Fruit fly (Drosophila melanogaster) whole organism, embryonic: Measurements from ENCODE around the gene CG7497.

Source experiments
- ATbp ChIP-seq: fragments of 200-800 bp; sonication (Bioruptor generic); optimal IDR thresholded peaks from 2 replicates; lab custom pipeline; 2017; ENCODE audit warnings: missing biosample characterization, mild to moderate bottlenecking, missing genetic modification characterization, missing genetic modification reagents
- Asciz ChIP-seq: fragments of 200-800 bp; sonication (Bioruptor generic); optimal IDR thresholded peaks from 2 replicates; lab custom pipeline; 2017; ENCODE audit warnings: missing biosample characterization, mild to moderate bottlenecking, missing genetic modification characterization, missing genetic modification reagents
- BEAF-32 ChIP-seq: fragments of 200-800 bp; sonication (Bioruptor generic); optimal IDR thresholded peaks from 3 replicates; lab custom pipeline; 2017; ENCODE audit warnings: missing biosample characterization, missing genetic modification characterization, mild to moderate bottlenecking, moderate library complexity, missing genetic modification reagents
- CG1024 ChIP-seq: fragments of 200-800 bp; sonication (Bioruptor generic); IDR thresholded peaks from 2 replicates; pipeline ENCODE4 v1.3.6; 2022; ENCODE audit warnings: missing biosample characterization, missing genetic modification characterization
- CG10565 ChIP-seq: fragments of 200-800 bp; sonication (Bioruptor generic); optimal IDR thresholded peaks from 3 replicates; lab custom pipeline; 2016; ENCODE audit warnings: missing biosample characterization, mild to moderate bottlenecking, missing genetic modification characterization
- CG10654 ChIP-seq: fragments of 200-800 bp; sonication (Bioruptor generic); optimal IDR thresholded peaks from 2 replicates; lab custom pipeline; 2016; ENCODE audit warnings: missing biosample characterization, missing genetic modification characterization
- CG12219 ChIP-seq: fragments of 200-800 bp; sonication (Bioruptor generic); optimal IDR thresholded peaks from 3 replicates; lab custom pipeline; 2018; ENCODE audit warnings: missing biosample characterization, mild to moderate bottlenecking, missing genetic modification characterization
- CG12299 ChIP-seq: fragments of 200-800 bp; sonication (Bioruptor generic); optimal IDR thresholded peaks from 2 replicates; lab custom pipeline; 2018; ENCODE audit warnings: missing biosample characterization, mild to moderate bottlenecking, missing genetic modification characterization
- CG13775 ChIP-seq: fragments of 200-800 bp; sonication (Bioruptor generic); optimal IDR thresholded peaks from 3 replicates; lab custom pipeline; 2017; ENCODE audit warnings: missing biosample characterization, mild to moderate bottlenecking, missing genetic modification characterization
- CG1603 ChIP-seq: fragments of 200-800 bp; sonication (Bioruptor generic); optimal IDR thresholded peaks from 2 replicates; lab custom pipeline; 2019; ENCODE audit warnings: missing biosample characterization, mild to moderate bottlenecking, missing genetic modification characterization, moderate library complexity
- CG1647 ChIP-seq: fragments of 200-800 bp; sonication (Bioruptor generic); optimal IDR thresholded peaks from 3 replicates; lab custom pipeline; 2016; ENCODE audit warnings: missing biosample characterization, missing genetic modification characterization
- CG1792 ChIP-seq: fragments of 200-800 bp; sonication (Bioruptor generic); optimal IDR thresholded peaks from 2 replicates; lab custom pipeline; 2016; ENCODE audit warnings: missing biosample characterization, missing genetic modification characterization
- CG18011 ChIP-seq: fragments of 200-800 bp; sonication (Bioruptor generic); optimal IDR thresholded peaks from 2 replicates; lab custom pipeline; 2017; ENCODE audit warnings: missing biosample characterization, missing genetic modification characterization, mild to moderate bottlenecking, moderate library complexity, missing genotype
- CG2199 ChIP-seq: fragments of 200-800 bp; sonication (Bioruptor generic); IDR thresholded peaks from 3 replicates; pipeline ENCODE4 v1.3.6; 2022; ENCODE audit warnings: missing biosample characterization, missing genetic modification characterization
- CG3065 ChIP-seq: fragments of 200-800 bp; sonication (Bioruptor generic); optimal IDR thresholded peaks from 2 replicates; lab custom pipeline; 2016; ENCODE audit warnings: missing biosample characterization, missing genetic modification characterization
- CG31388 ChIP-seq: fragments of 200-800 bp; sonication (Bioruptor generic); optimal IDR thresholded peaks from 2 replicates; lab custom pipeline; 2016; ENCODE audit warnings: missing biosample characterization, missing genetic modification characterization
- CG7357 ChIP-seq: fragments of 200-800 bp; sonication (Bioruptor generic); IDR thresholded peaks from 3 replicates; pipeline ENCODE4 v1.3.6; 2022; ENCODE audit warnings: missing biosample characterization, missing genetic modification characterization
- CG7556 ChIP-seq: fragments of 200-800 bp; sonication (Bioruptor generic); optimal IDR thresholded peaks from 2 replicates; lab custom pipeline; 2017; ENCODE audit warnings: missing biosample characterization, mild to moderate bottlenecking, missing genetic modification characterization
- D ChIP-seq, 2 experiments: fragments of 200-800 bp in 1 of 2; fragments of >200 bp in 1 of 2; sonication (Bioruptor generic) in 1 of 2; optimal IDR thresholded peaks; 2 replicates in 1 of 2; 3 replicates in 1 of 2; lab custom pipeline; 2017; ENCODE audit warnings: mild to moderate bottlenecking in 1 of 2, missing biosample characterization in 1 of 2, missing genetic modification characterization in 1 of 2, missing genetic modification reagents in 1 of 2
- D19A ChIP-seq: fragments of 200-800 bp; optimal IDR thresholded peaks from 3 replicates; lab custom pipeline; 2019; ENCODE audit warnings: missing biosample characterization, mild to moderate bottlenecking, missing genetic modification characterization, moderate library complexity
- Deaf1 ChIP-seq: fragments of 200-800 bp; optimal IDR thresholded peaks from 3 replicates; lab custom pipeline; 2019; ENCODE audit warnings: missing biosample characterization, mild to moderate bottlenecking, missing genetic modification characterization, moderate library complexity
- Dip3 ChIP-seq: fragments of 200-800 bp; sonication (Bioruptor generic); optimal IDR thresholded peaks from 3 replicates; lab custom pipeline; 2016; ENCODE audit warnings: missing biosample characterization, missing genetic modification characterization
- ERR ChIP-seq: fragments of 200-800 bp; sonication (Bioruptor generic); optimal IDR thresholded peaks from 2 replicates; lab custom pipeline; 2016; ENCODE audit warnings: missing biosample characterization, missing genetic modification characterization
- Eip74EF ChIP-seq, 2 experiments: fragments of 200-800 bp in 1 of 2; fragments of >200 bp in 1 of 2; sonication (Bioruptor generic) in 1 of 2; optimal IDR thresholded peaks; 2 replicates each; lab custom pipeline; 2017 to 2019; ENCODE audit warnings: missing biosample characterization in 2 of 2, missing genetic modification characterization in 2 of 2, mild to moderate bottlenecking in 1 of 2, moderate library complexity in 1 of 2
- HmgD ChIP-seq: fragments of 200-800 bp; sonication (Bioruptor generic); optimal IDR thresholded peaks from 3 replicates; lab custom pipeline; 2016; ENCODE audit warnings: missing biosample characterization, missing genetic modification characterization
- Lhr ChIP-seq: fragments of 200-800 bp; sonication (Bioruptor generic); optimal IDR thresholded peaks from 3 replicates; lab custom pipeline; 2017; ENCODE audit warnings: mild to moderate bottlenecking, missing biosample characterization, missing genetic modification reagents, missing genetic modification characterization
- Nf-YB ChIP-seq: fragments of 200-800 bp; sonication (Bioruptor generic); optimal IDR thresholded peaks from 3 replicates; lab custom pipeline; 2019; ENCODE audit warnings: missing biosample characterization, mild to moderate bottlenecking, missing genetic modification characterization, moderate library complexity
- Nf-YC ChIP-seq: fragments of 200-800 bp; optimal IDR thresholded peaks from 3 replicates; lab custom pipeline; 2019; ENCODE audit warnings: missing biosample characterization, mild to moderate bottlenecking, missing genetic modification characterization, moderate library complexity
- Oli ChIP-seq: fragments of 200-800 bp; sonication (Bioruptor generic); optimal IDR thresholded peaks from 2 replicates; lab custom pipeline; 2018; ENCODE audit warnings: missing biosample characterization, mild to moderate bottlenecking, missing genetic modification characterization, moderate library complexity
- Ssrp ChIP-seq: fragments of 200-800 bp; sonication (Bioruptor generic); optimal IDR thresholded peaks from 2 replicates; lab custom pipeline; 2018; ENCODE audit warnings: missing biosample characterization, mild to moderate bottlenecking, missing genetic modification characterization, moderate library complexity
- Xbp1 ChIP-seq: fragments of 200-800 bp; sonication (Bioruptor generic); optimal IDR thresholded peaks from 3 replicates; lab custom pipeline; 2016; ENCODE audit warnings: missing biosample characterization, mild to moderate bottlenecking, missing genetic modification characterization
- az2 ChIP-seq: fragments of 200-800 bp; sonication (Bioruptor generic); optimal IDR thresholded peaks from 3 replicates; lab custom pipeline; 2016; ENCODE audit warnings: missing biosample characterization, missing genetic modification characterization
- cad ChIP-seq: fragments of >200 bp; optimal IDR thresholded peaks from 2 replicates; lab custom pipeline; 2017; ENCODE audit warnings: missing biosample characterization, missing genetic modification characterization
- crc ChIP-seq: fragments of 200-800 bp; sonication (Bioruptor generic); optimal IDR thresholded peaks from 2 replicates; lab custom pipeline; 2016; ENCODE audit warnings: missing biosample characterization, missing genetic modification characterization
- eve ChIP-seq, 2 experiments: fragments of >200 bp; optimal IDR thresholded peaks; 2 replicates each; lab custom pipeline; 2017; ENCODE audit warnings: missing biosample characterization in 2 of 2, missing genetic modification characterization in 2 of 2
- ewg ChIP-seq: fragments of 200-800 bp; sonication (Bioruptor generic); optimal IDR thresholded peaks from 3 replicates; lab custom pipeline; 2017; ENCODE audit warnings: mild to moderate bottlenecking, missing biosample characterization, missing genetic modification reagents, missing genetic modification characterization
- eyg ChIP-seq: fragments of 200-800 bp; sonication (Bioruptor generic); optimal IDR thresholded peaks from 3 replicates; lab custom pipeline; 2016; ENCODE audit warnings: missing biosample characterization, missing genetic modification characterization
- grau ChIP-seq: fragments of 200-800 bp; optimal IDR thresholded peaks from 3 replicates; lab custom pipeline; 2019; ENCODE audit warnings: missing biosample characterization, mild to moderate bottlenecking, missing genetic modification characterization, moderate library complexity
- lov ChIP-seq, 2 experiments: fragments of 200-800 bp in 1 of 2; fragments of >200 bp in 1 of 2; sonication (Bioruptor generic) in 1 of 2; IDR thresholded peaks in 1 of 2; optimal IDR thresholded peaks in 1 of 2; 2 replicates in 1 of 2; 3 replicates in 1 of 2; pipeline versions ENCODE4 v1.3.6 to Lab custom; 2017 to 2022; ENCODE audit warnings: missing biosample characterization in 1 of 2, missing genetic modification characterization in 1 of 2
- nom ChIP-seq: fragments of 200-800 bp; sonication (Bioruptor generic); optimal IDR thresholded peaks from 2 replicates; lab custom pipeline; 2017; ENCODE audit warnings: missing biosample characterization, missing genetic modification characterization, mild to moderate bottlenecking, moderate library complexity, missing genetic modification reagents
- row ChIP-seq: fragments of 200-800 bp; sonication (Bioruptor generic); IDR thresholded peaks from 3 replicates; pipeline ENCODE4 v1.3.6; 2022; ENCODE audit warnings: missing biosample characterization, missing genetic modification characterization
- shn ChIP-seq: fragments of 200-800 bp; sonication (Bioruptor generic); optimal IDR thresholded peaks from 3 replicates; lab custom pipeline; 2016; ENCODE audit warnings: missing biosample characterization, missing genetic modification characterization
- so ChIP-seq: fragments of 200-800 bp; sonication (Bioruptor generic); IDR thresholded peaks from 3 replicates; pipeline ENCODE4 v1.3.6; 2022; ENCODE audit warnings: missing biosample characterization, missing genetic modification characterization
- tin ChIP-seq: fragments of 200-800 bp; sonication (Bioruptor generic); optimal IDR thresholded peaks from 3 replicates; lab custom pipeline; 2016; ENCODE audit warnings: missing biosample characterization, missing genetic modification characterization
- toy ChIP-seq: fragments of 200-800 bp; sonication (Bioruptor generic); IDR thresholded peaks from 2 replicates; pipeline ENCODE4 v1.3.6; 2022; ENCODE audit warnings: missing biosample characterization, missing genetic modification characterization
- ttk ChIP-seq: fragments of 200-800 bp; sonication (Bioruptor generic); IDR thresholded peaks from 2 replicates; pipeline ENCODE4 v2.1.2; 2022; ENCODE audit warnings: missing biosample characterization, missing genetic modification characterization
- twi ChIP-seq: fragments of 200-800 bp; optimal IDR thresholded peaks from 2 replicates; lab custom pipeline; 2019; ENCODE audit warnings: missing biosample characterization, mild to moderate bottlenecking, missing genetic modification characterization, moderate library complexity
- tx ChIP-seq: fragments of 200-800 bp; sonication (Bioruptor generic); optimal IDR thresholded peaks from 2 replicates; lab custom pipeline; 2016; ENCODE audit warnings: missing biosample characterization, missing genetic modification characterization
- zfh2 ChIP-seq: fragments of 200-800 bp; sonication (Bioruptor generic); optimal IDR thresholded peaks from 2 replicates; lab custom pipeline; 2016; ENCODE audit warnings: missing biosample characterization, missing genetic modification characterization

CG7497 gene

DNA sequence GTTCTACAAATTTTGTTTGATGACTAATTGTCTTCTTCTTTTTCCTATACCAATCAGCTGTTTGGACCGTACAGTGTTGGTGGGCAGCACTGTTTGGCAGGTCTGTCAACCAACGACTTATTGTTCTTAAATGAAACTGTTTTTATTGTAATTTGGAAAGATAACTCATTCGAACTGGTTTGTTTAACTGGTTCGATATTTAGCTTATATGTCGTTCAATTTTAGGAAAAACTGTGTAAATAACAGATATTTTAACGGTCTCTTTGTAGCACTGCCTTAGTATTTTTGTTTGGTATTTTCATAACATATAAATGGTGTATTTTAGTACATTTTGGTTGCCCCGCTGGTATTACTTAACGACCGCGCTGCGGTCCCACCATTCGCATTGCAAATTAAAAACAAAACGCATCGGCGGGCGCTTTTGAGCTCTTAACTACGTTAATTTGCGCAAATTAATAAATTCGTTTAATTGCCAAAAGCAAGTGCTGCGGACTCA lies 11.8 kb upstream of the CG7497 start, which contains the start of the genes Vps60 and anchor (continued):
- no peak for TF ChIP-seq CG2199
- TF ChIP-seq CG1792 (GFP tag; lab: Kevin White, UChicago) = peak; percentile 70
- TF ChIP-seq Deaf1 = peak; percentile 23
- TF ChIP-seq Nf-YB (GFP tag; lab: Kevin White, UChicago) = peak; percentile 38
- TF ChIP-seq eve (GFP tag; optimal IDR thresholded peaks at IDR 0.05; lab: Kevin White, UChicago) = peak in 1 of 2 experiments; percentile 89
- peak; percentile 52 for TF ChIP-seq nom
- no peak for TF ChIP-seq CG10565
- no peak for TF ChIP-seq CG12219 (GFP tag; lab: Kevin White, UChicago)
- TF ChIP-seq row (GFP tag; lab: Robert Waterston, UW) = peak; percentile 48; the same call in 2 of the 3 replicates
- TF ChIP-seq ATbp (GFP tag; lab: Kevin White, UChicago) = no peak
- peak; percentile 56 for TF ChIP-seq BEAF-32 (GFP tag; lab: Kevin White, UChicago)
- TF ChIP-seq CG1603 (tag; lab: Kevin White, UChicago) = peak; percentile 58
- TF ChIP-seq CG1024 = no peak
- peak; percentile 13 for TF ChIP-seq Asciz (GFP tag; lab: Kevin White, UChicago)
- peak; percentile 80 for TF ChIP-seq ERR
- TF ChIP-seq toy (GFP tag; lab: Robert Waterston, UW) = no peak
- TF ChIP-seq ttk (GFP tag; lab: Robert Waterston, UW) = no peak
- TF ChIP-seq zfh2 (GFP tag; lab: Kevin White, UChicago) = peak; percentile 65
- peak; percentile 66 for TF ChIP-seq Dip3 (GFP tag; lab: Kevin White, UChicago)
- peak; percentile 39 for TF ChIP-seq az2 (GFP tag; lab: Kevin White, UChicago)
- TF ChIP-seq CG18011 = peak; percentile 59
- no peak for TF ChIP-seq CG31388 (GFP tag; lab: Kevin White, UChicago)
- TF ChIP-seq twi (tag; lab: Kevin White, UChicago) = peak; percentile 3
- peak; percentile 16 for TF ChIP-seq ewg (GFP tag; lab: Kevin White, UChicago)
- peak; percentile 59 for TF ChIP-seq CG7556 (GFP tag; lab: Kevin White, UChicago)
- peak; percentile 47 for TF ChIP-seq grau (tag; lab: Kevin White, UChicago)
- peak; percentile 66 for TF ChIP-seq shn (GFP tag; lab: Kevin White, UChicago)
- peak; percentile 52 for TF ChIP-seq Nf-YC (tag; lab: Kevin White, UChicago)
- TF ChIP-seq lov (optimal IDR thresholded peaks at IDR 0.05; lab: Kevin White, UChicago) = no peak
- TF ChIP-seq lov (GFP tag; IDR thresholded peaks at IDR 0.05; lab: Robert Waterston, UW) = no peak
- no peak for TF ChIP-seq so
- TF ChIP-seq D (optimal IDR thresholded peaks at IDR 0.05; lab: Kevin White, UChicago) = no peak
- TF ChIP-seq D (GFP tag; optimal IDR thresholded peaks at IDR 0.05; lab: Kevin White, UChicago) = peak; percentile 22
- TF ChIP-seq crc (GFP tag; lab: Kevin White, UChicago) = peak; percentile 33
- peak; percentile 20 for TF ChIP-seq D19A (tag; lab: Kevin White, UChicago)
- TF ChIP-seq CG10654 = peak; percentile 49
- TF ChIP-seq Lhr = peak; percentile 74
- TF ChIP-seq CG13775 (GFP tag; lab: Kevin White, UChicago) = peak; percentile 55
- TF ChIP-seq cad (GFP tag; lab: Kevin White, UChicago) = no peak
- peak; percentile 41 for TF ChIP-seq CG1647 (GFP tag; lab: Kevin White, UChicago)
- TF ChIP-seq Oli (tag; lab: Kevin White, UChicago) = peak; percentile 3
- TF ChIP-seq CG12299 (tag; lab: Kevin White, UChicago) = peak; percentile 14
- TF ChIP-seq Xbp1 (GFP tag; lab: Kevin White, UChicago) = peak; percentile 69
- TF ChIP-seq tx (GFP tag; lab: Kevin White, UChicago) = peak; percentile 61
- TF ChIP-seq Ssrp (tag; lab: Kevin White, UChicago) = no peak
- TF ChIP-seq Eip74EF (GFP tag; optimal IDR thresholded peaks at IDR 0.05; lab: Kevin White, UChicago) = peak in 1 of 2 experiments; percentile 74
- TF ChIP-seq CG3065 (GFP tag; lab: Kevin White, UChicago) = peak; percentile 16
- TF ChIP-seq HmgD = peak; percentile 69
- peak; percentile 67 for TF ChIP-seq tin (GFP tag; lab: Kevin White, UChicago)
- peak; percentile 64 for TF ChIP-seq eyg (GFP tag; lab: Kevin White, UChicago)
- TF ChIP-seq CG7357 (GFP tag; lab: Robert Waterston, UW) = no peak
